Worm (Caenorhabditis elegans) whole organism, young adult: ENCODE results near the gene dcap-2.

Experiments used
- B0336.3 ChIP-seq: fragments of 200-800 bp; sonication (Bioruptor generic); IDR thresholded peaks from 2 replicates; pipeline ENCODE4 v1.3.6; 2022; ENCODE audit warnings: missing genetic modification characterization, missing compliant biosample characterization
- C17E4.6 ChIP-seq: fragments of 200-800 bp; sonication (Bioruptor generic); IDR thresholded peaks from 2 replicates; pipeline ENCODE4 v1.3.6; 2022; ENCODE audit warnings: missing genetic modification reagents, missing genetic modification characterization, missing compliant biosample characterization
- D2030.7 ChIP-seq: fragments of 200-800 bp; sonication (Bioruptor generic); IDR thresholded peaks from 2 replicates; pipeline ENCODE4 v1.3.6; 2022; ENCODE audit warnings: missing genetic modification reagents, missing genetic modification characterization, missing compliant biosample characterization
- F10E7.11 ChIP-seq: sonication (generic microtip); optimal IDR thresholded peaks from 2 replicates; lab custom pipeline; 2017; ENCODE audit warnings: mild to moderate bottlenecking, missing genetic modification characterization, moderate library complexity, missing compliant biosample characterization
- F22D6.2 ChIP-seq: sonication (generic microtip); optimal IDR thresholded peaks from 2 replicates; lab custom pipeline; 2016; ENCODE audit warnings: mild to moderate bottlenecking, missing genetic modification characterization, missing compliant biosample characterization
- F23B12.7 ChIP-seq: sonication (generic microtip); optimal IDR thresholded peaks from 2 replicates; lab custom pipeline; 2017; ENCODE audit warnings: missing genetic modification characterization, mild to moderate bottlenecking, missing compliant biosample characterization, antibody characterized with exemption, moderate library complexity; ENCODE audit not compliant: insufficient read depth
- F33H1.4 ChIP-seq: fragments of 200-800 bp; sonication (Bioruptor generic); IDR thresholded peaks from 2 replicates; pipeline ENCODE4 v1.3.6; 2022; ENCODE audit warnings: missing genetic modification reagents, missing genetic modification characterization, missing compliant biosample characterization
- F39B2.1 ChIP-seq: fragments of 200-800 bp; sonication (Bioruptor generic); IDR thresholded peaks from 2 replicates; pipeline ENCODE4 v1.3.6; 2022; ENCODE audit warnings: missing genetic modification reagents, missing genetic modification characterization, missing compliant biosample characterization
- F49E8.2 ChIP-seq: sonication (generic microtip); optimal IDR thresholded peaks from 3 replicates; lab custom pipeline; 2017; ENCODE audit warnings: missing genetic modification characterization, mild to moderate bottlenecking, missing compliant biosample characterization, antibody characterized with exemption, moderate library complexity; ENCODE audit not compliant: insufficient read depth
- F52B5.7 ChIP-seq: sonication (generic microtip); optimal IDR thresholded peaks from 2 replicates; lab custom pipeline; 2016; ENCODE audit warnings: mild to moderate bottlenecking, missing genetic modification characterization, missing compliant biosample characterization
- Y53G8AR.9 ChIP-seq: fragments of 200-800 bp; sonication (Bioruptor generic); conservative IDR thresholded peaks from 2 replicates; pipeline ENCODE4 v1.3.6; 2022; ENCODE audit warnings: missing genetic modification reagents, missing genetic modification characterization, missing compliant biosample characterization
- Y56A3A.18 ChIP-seq: fragments of 200-800 bp; sonication (Bioruptor generic); IDR thresholded peaks from 2 replicates; pipeline ENCODE4 v1.3.6; 2022; ENCODE audit warnings: missing genetic modification reagents, missing genetic modification characterization, missing compliant biosample characterization
- Y95B8A.8 ChIP-seq: fragments of 200-800 bp; sonication (Bioruptor generic); IDR thresholded peaks from 2 replicates; pipeline ENCODE4 v1.3.6; 2022; ENCODE audit warnings: missing genetic modification reagents, missing genetic modification characterization, missing compliant biosample characterization
- atf-7 ChIP-seq: sonication (generic microtip); optimal IDR thresholded peaks from 2 replicates; lab custom pipeline; 2017; ENCODE audit warnings: mild to moderate bottlenecking, missing genetic modification characterization, missing compliant biosample characterization
- attf-6 ChIP-seq: fragments of 200-800 bp; sonication (Bioruptor generic); IDR thresholded peaks from 2 replicates; pipeline ENCODE4 v1.3.6; 2022; ENCODE audit warnings: missing genetic modification reagents, missing genetic modification characterization, missing compliant biosample characterization
- cebp-1 ChIP-seq, 2 experiments: fragments of 200-800 bp in 1 of 2; sonication (Bioruptor generic) in 1 of 2; sonication (generic microtip) in 1 of 2; IDR thresholded peaks in 1 of 2; optimal IDR thresholded peaks in 1 of 2; 2 replicates each; pipeline versions ENCODE4 v1.3.6 to Lab custom; 2017 to 2022; ENCODE audit warnings: missing compliant biosample characterization in 2 of 2, missing genetic modification characterization in 2 of 2, mild to moderate bottlenecking in 1 of 2, missing genetic modification reagents in 1 of 2, moderate library complexity in 1 of 2
- egrh-3 ChIP-seq: fragments of 200-800 bp; sonication (Bioruptor generic); IDR thresholded peaks from 2 replicates; pipeline ENCODE4 v1.3.6; 2022; ENCODE audit warnings: missing genetic modification reagents, missing genetic modification characterization, missing compliant biosample characterization
- fkh-3 ChIP-seq: sonication (generic microtip); optimal IDR thresholded peaks from 2 replicates; lab custom pipeline; 2016; ENCODE audit warnings: mild to moderate bottlenecking, missing genetic modification characterization, missing compliant biosample characterization
- him-1 ChIP-seq: sonication (generic microtip); optimal IDR thresholded peaks from 2 replicates; lab custom pipeline; 2016; ENCODE audit warnings: missing genotype, missing genetic modification reagents, missing genetic modification characterization, missing compliant biosample characterization
- hmg-1.2 ChIP-seq: fragments of 200-800 bp; sonication (Bioruptor generic); IDR thresholded peaks from 2 replicates; pipeline ENCODE4 v1.3.6; 2022; ENCODE audit warnings: missing genetic modification reagents, missing genetic modification characterization, missing compliant biosample characterization
- let-607 ChIP-seq, 2 experiments: fragments of 200-800 bp in 1 of 2; sonication (Bioruptor generic) in 1 of 2; sonication (generic microtip) in 1 of 2; optimal IDR thresholded peaks; 2 replicates each; lab custom pipeline; 2016 to 2018; ENCODE audit warnings: mild to moderate bottlenecking in 2 of 2, missing compliant biosample characterization in 2 of 2, missing genetic modification characterization in 2 of 2, moderate library complexity in 2 of 2, missing genotype in 1 of 2
- lin-26 ChIP-seq: fragments of 200-800 bp; sonication (Bioruptor generic); IDR thresholded peaks from 2 replicates; pipeline ENCODE4 v1.3.6; 2022; ENCODE audit warnings: missing genetic modification reagents, missing genetic modification characterization, missing compliant biosample characterization
- lin-54 ChIP-seq: fragments of 200-800 bp; sonication (Bioruptor generic); optimal IDR thresholded peaks from 2 replicates; lab custom pipeline; 2018; ENCODE audit warnings: mild to moderate bottlenecking, missing genetic modification characterization, missing compliant biosample characterization
- madf-3 ChIP-seq: fragments of 200-800 bp; sonication (Bioruptor generic); IDR thresholded peaks from 2 replicates; pipeline ENCODE4 v1.3.6; 2022; ENCODE audit warnings: missing genetic modification reagents, missing genetic modification characterization, missing compliant biosample characterization
- madf-6 ChIP-seq: fragments of 200-800 bp; sonication (Bioruptor generic); IDR thresholded peaks from 2 replicates; pipeline ENCODE4 v1.3.6; 2022; ENCODE audit warnings: missing genetic modification reagents, missing genetic modification characterization, missing compliant biosample characterization
- madf-8 ChIP-seq: fragments of 200-800 bp; sonication (Bioruptor generic); conservative IDR thresholded peaks from 2 replicates; pipeline ENCODE4 v1.3.6; 2022; ENCODE audit warnings: missing genetic modification reagents, missing genetic modification characterization, missing compliant biosample characterization
- mes-4 ChIP-seq: sonication (generic microtip); optimal IDR thresholded peaks from 2 replicates; lab custom pipeline; 2016; ENCODE audit warnings: missing genotype, missing genetic modification characterization, missing compliant biosample characterization
- nfya-1 ChIP-seq: sonication (generic microtip); optimal IDR thresholded peaks from 2 replicates; lab custom pipeline; 2017; ENCODE audit warnings: antibody characterized with exemption, missing compliant biosample characterization, missing genetic modification characterization, borderline replicate concordance; ENCODE audit not compliant: insufficient read depth
- nfya-2 ChIP-seq: fragments of 200-800 bp; sonication (Bioruptor generic); IDR thresholded peaks from 2 replicates; pipeline ENCODE4 v1.3.6; 2022; ENCODE audit warnings: missing genetic modification reagents, missing genetic modification characterization, missing compliant biosample characterization
- nhr-27 ChIP-seq: fragments of 200-800 bp; sonication (Bioruptor generic); optimal IDR thresholded peaks from 2 replicates; lab custom pipeline; 2018; ENCODE audit warnings: mild to moderate bottlenecking, missing genetic modification characterization, moderate library complexity, missing compliant biosample characterization
- nhr-80 ChIP-seq: sonication (generic microtip); optimal IDR thresholded peaks from 2 replicates; lab custom pipeline; 2016; ENCODE audit warnings: missing genetic modification characterization, missing compliant biosample characterization
- rcor-1 ChIP-seq: fragments of 200-800 bp; sonication (Bioruptor generic); IDR thresholded peaks from 2 replicates; pipeline ENCODE4 v1.3.6; 2022; ENCODE audit warnings: missing genetic modification reagents, missing genetic modification characterization, missing compliant biosample characterization
- rec-8 ChIP-seq, 2 experiments: sonication (generic microtip); optimal IDR thresholded peaks; 2 replicates each; lab custom pipeline; 2016; ENCODE audit warnings: mild to moderate bottlenecking in 2 of 2, missing genetic modification characterization in 2 of 2, missing genetic modification reagents in 2 of 2, missing genotype in 2 of 2, missing biosample characterization in 1 of 2, missing compliant biosample characterization in 1 of 2, moderate library complexity in 1 of 2
- repo-1 ChIP-seq: sonication (generic microtip); optimal IDR thresholded peaks from 2 replicates; lab custom pipeline; 2017; ENCODE audit warnings: mild to moderate bottlenecking, missing genetic modification characterization, missing compliant biosample characterization
- snpc-3.4 ChIP-seq: sonication (generic microtip); optimal IDR thresholded peaks from 2 replicates; lab custom pipeline; 2017; ENCODE audit warnings: missing genetic modification characterization, mild to moderate bottlenecking, missing compliant biosample characterization, antibody characterized with exemption, moderate library complexity, missing genotype, missing genetic modification reagents
- snpc-4 ChIP-seq, 5 experiments: fragments of 150-350 bp in 1 of 5; sonication (generic microtip) in 4 of 5; optimal IDR thresholded peaks; 2 replicates each; lab custom pipeline; 2014 to 2018; ENCODE audit warnings: missing genetic modification characterization in 5 of 5, missing biosample characterization in 3 of 5, antibody characterized with exemption in 2 of 5, mild to moderate bottlenecking in 2 of 5, missing compliant biosample characterization in 2 of 5, missing genotype in 2 of 5, moderate library complexity in 2 of 5, missing genetic modification reagents in 1 of 5
- tbp1 ChIP-seq: fragments of 200-800 bp; sonication (Bioruptor generic); optimal IDR thresholded peaks from 2 replicates; lab custom pipeline; 2018; ENCODE audit warnings: mild to moderate bottlenecking, missing genetic modification characterization, missing compliant biosample characterization
- tlf-1 ChIP-seq: fragments of 200-800 bp; sonication (Bioruptor generic); optimal IDR thresholded peaks from 2 replicates; lab custom pipeline; 2018; ENCODE audit warnings: mild to moderate bottlenecking, missing genetic modification characterization, missing compliant biosample characterization
- unc-62 ChIP-seq: fragments of 150-350 bp; optimal IDR thresholded peaks from 2 replicates; lab custom pipeline; 2014; ENCODE audit warnings: missing biosample characterization, missing genetic modification reagents, missing genetic modification characterization
- ztf-18 ChIP-seq: sonication (generic microtip); optimal IDR thresholded peaks from 2 replicates; lab custom pipeline; 2016; ENCODE audit warnings: missing genotype, mild to moderate bottlenecking, missing genetic modification characterization, missing compliant biosample characterization
- ztf-28 ChIP-seq: fragments of 200-800 bp; sonication (Bioruptor generic); IDR thresholded peaks from 2 replicates; pipeline ENCODE4 v1.3.6; 2022; ENCODE audit warnings: missing genetic modification reagents, missing genetic modification characterization, missing compliant biosample characterization
- ztf-6 ChIP-seq: fragments of 200-800 bp; sonication (Bioruptor generic); IDR thresholded peaks from 2 replicates; pipeline ENCODE4 v1.3.6; 2022; ENCODE audit warnings: missing genetic modification reagents, missing genetic modification characterization, missing compliant biosample characterization

The dcap-2 gene

ce11 chrIV:13510049-13510448, 11.6 kb downstream of the dcap-2 start (continued):
- TF ChIP-seq cebp-1 (GFP tag; IDR thresholded peaks at IDR 0.05; lab: Robert Waterston, UW) (no peak), cebp-1 (tag; optimal IDR thresholded peaks at IDR 0.05; lab: Kevin White, UChicago) (peak; percentile 38), fkh-3 (no peak), atf-7 (tag; lab: Kevin White, UChicago) (peak; percentile 3), F49E8.2 (tag; lab: Kevin White, UChicago) (peak; percentile 66), tlf-1 (GFP tag; lab: Kevin White, UChicago) (peak; percentile 31), ztf-18 (tag; lab: Kevin White, UChicago) (peak; percentile 33), mes-4 (no peak), nfya-1 (tag; lab: Kevin White, UChicago) (no peak), F10E7.11 (tag; lab: Kevin White, UChicago) (peak; percentile 30), nfya-2 (0 out of 2 replicates have a peak, but pooled peaks have one; percentile 30), snpc-4 (GFP tag; optimal IDR thresholded peaks at IDR 0.05; lab: Kevin White, UChicago) (peak; percentile 40), snpc-4 (tag; optimal IDR thresholded peaks at IDR 0.05; lab: Kevin White, UChicago) (peak in 1 of 4 experiments; percentile 83), F33H1.4 (GFP tag; lab: Robert Waterston, UW) (0 out of 2 replicates have a peak, but pooled peaks have one; percentile 20), unc-62 (GFP tag; lab: Kevin White, UChicago) (no peak), nhr-80 (no peak), madf-8 (peak; percentile 52), ztf-28 (GFP tag; lab: Robert Waterston, UW) (0 out of 2 replicates have a peak, but pooled peaks have one; percentile 28), snpc-3.4 (tag; lab: Kevin White, UChicago) (peak; percentile 44), madf-6 (GFP tag; lab: Robert Waterston, UW) (peak; percentile 83), B0336.3 (GFP tag; lab: Robert Waterston, UW) (peak; percentile 78; the same call in 1 of the 2 replicates), F39B2.1 (GFP tag; lab: Robert Waterston, UW) (peak; percentile 25; the same call in 1 of the 2 replicates), F22D6.2 (tag; lab: Kevin White, UChicago) (no peak), rcor-1 (GFP tag; lab: Robert Waterston, UW) (peak; percentile 44), lin-54 (GFP tag; lab: Kevin White, UChicago) (peak; percentile 62), Y53G8AR.9 (peak; percentile 76; the same call in 1 of the 2 replicates), tbp1 (GFP tag; lab: Kevin White, UChicago) (peak; percentile 32), hmg-1.2 (GFP tag; lab: Robert Waterston, UW) (peak; percentile 24; the same call in 1 of the 2 replicates), repo-1 (no peak), F23B12.7 (no peak), ztf-6 (GFP tag; lab: Robert Waterston, UW) (no peak), attf-6 (peak; percentile 92), D2030.7 (GFP tag; lab: Robert Waterston, UW) (peak; percentile 63), Y95B8A.8 (GFP tag; lab: Robert Waterston, UW) (peak; percentile 65; the same call in 1 of the 2 replicates), madf-3 (0 out of 2 replicates have a peak, but pooled peaks have one; percentile 2), him-1 (tag; lab: Kevin White, UChicago) (peak; percentile 62), lin-26 (GFP tag; lab: Robert Waterston, UW) (peak; percentile 74; the same call in 1 of the 2 replicates), rec-8 (tag; optimal IDR thresholded peaks at IDR 0.05; lab: Kevin White, UChicago) (no peak), F52B5.7 (tag; lab: Kevin White, UChicago) (peak; percentile 34), let-607 (tag; optimal IDR thresholded peaks at IDR 0.05; lab: Kevin White, UChicago) (no peak), nhr-27 (tag; lab: Kevin White, UChicago) (no peak), Y56A3A.18 (GFP tag; lab: Robert Waterston, UW) (peak; percentile 14; the same call in 1 of the 2 replicates), C17E4.6 (0 out of 2 replicates have a peak, but pooled peaks have one; percentile 54), egrh-3 (GFP tag; lab: Robert Waterston, UW) (no peak)
